Worm (Caenorhabditis elegans): ENCODE data around the gene C16C10.2.

Gene C16C10.2

ce11 chrIII:4181338-4181737 is 2.9 kb upstream of the C16C10.2 start, which contains the start of gene C16C10.1:
Gene C16C10.1, minus strand, starts transcription at chrIII:4181438.
- TF ChIP-seq ceh-16 (tag; optimal IDR thresholded peaks at IDR 0.05) (no peak), dmd-4 (tag; optimal IDR thresholded peaks at IDR 0.05) (no peak), ztf-1 (GFP tag; conservative IDR thresholded peaks at IDR 0.05) (no peak), gmeb-1 (tag; optimal IDR thresholded peaks at IDR 0.05) (no peak), Y55F3AM.14 (GFP tag; optimal IDR thresholded peaks at IDR 0.05) (no peak), sma-9 (GFP tag; optimal IDR thresholded peaks at IDR 0.05) (no peak), sma-9 (tag; optimal IDR thresholded peaks at IDR 0.05) (no peak), zag-1 (tag; optimal IDR thresholded peaks at IDR 0.05) (no peak), fos-1 (tag; optimal IDR thresholded peaks at IDR 0.05) (no peak), nhr-12 (tag; optimal IDR thresholded peaks at IDR 0.05) (no peak), ztf-4 (tag; optimal IDR thresholded peaks at IDR 0.05) (no peak), nhr-21 (tag; optimal IDR thresholded peaks at IDR 0.05) (no peak), lin-13 (GFP tag; optimal IDR thresholded peaks at IDR 0.05) (no peak), nhr-6 (tag; optimal IDR thresholded peaks at IDR 0.05) (no peak), sma-3 (GFP tag; optimal IDR thresholded peaks at IDR 0.05) (no peak), elt-3 (tag; optimal IDR thresholded peaks at IDR 0.05) (no peak), mbf-1 (tag; optimal IDR thresholded peaks at IDR 0.05) (no peak), alr-1 (tag; optimal IDR thresholded peaks at IDR 0.05) (no peak)

- no peak for TF ChIP-seq unc-62 (GFP tag; optimal IDR thresholded peaks at IDR 0.05)
- TF ChIP-seq ama-1 (optimal IDR thresholded peaks at IDR 0.05) = no peak
- no peak for TF ChIP-seq nhr-11 (tag; optimal IDR thresholded peaks at IDR 0.05)
- TF ChIP-seq C34F6.9 (tag; optimal IDR thresholded peaks at IDR 0.05) = no peak
- no peak for TF ChIP-seq R02D3.7 (tag; optimal IDR thresholded peaks at IDR 0.05)
- TF ChIP-seq unc-55 (GFP tag; optimal IDR thresholded peaks at IDR 0.05) = no peak
- no peak for TF ChIP-seq sem-4 (tag; optimal IDR thresholded peaks at IDR 0.05)
- no peak for TF ChIP-seq sma-3 (GFP tag; optimal IDR thresholded peaks at IDR 0.05)
- no peak for TF ChIP-seq sma-9 (GFP tag; optimal IDR thresholded peaks at IDR 0.05)
- TF ChIP-seq sma-9 (tag; optimal IDR thresholded peaks at IDR 0.05) = no peak
- no peak for TF ChIP-seq nhr-10 (tag; optimal IDR thresholded peaks at IDR 0.05)
- no peak for TF ChIP-seq fos-1 (tag; optimal IDR thresholded peaks at IDR 0.05)
- TF ChIP-seq lsy-2 (tag; optimal IDR thresholded peaks at IDR 0.05) = no peak
- TF ChIP-seq crh-2 (tag; optimal IDR thresholded peaks at IDR 0.05) = no peak
- no peak for TF ChIP-seq nhr-237 (tag; optimal IDR thresholded peaks at IDR 0.05)
- no peak for TF ChIP-seq ceh-82 (tag; optimal IDR thresholded peaks at IDR 0.05)
- TF ChIP-seq peb-1 (tag; optimal IDR thresholded peaks at IDR 0.05) = no peak
- no peak for TF ChIP-seq skn-1 (tag; optimal IDR thresholded peaks at IDR 0.05)
- TF ChIP-seq ztf-1 (GFP tag; conservative IDR thresholded peaks at IDR 0.05) = no peak
- no peak for TF ChIP-seq unc-39 (tag; optimal IDR thresholded peaks at IDR 0.05)
- no peak for TF ChIP-seq alr-1 (tag; optimal IDR thresholded peaks at IDR 0.05)
Observed at ce11 chrIII:4176109-4176596, 2.3 kb downstream of the C16C10.2 start, which contains the start of the genes hrde-1 and C16C10.13. Gene hrde-1, minus strand, starts transcription at chrIII:4176159. Gene C16C10.13, plus strand, starts transcription at chrIII:4176440.

DNA sequence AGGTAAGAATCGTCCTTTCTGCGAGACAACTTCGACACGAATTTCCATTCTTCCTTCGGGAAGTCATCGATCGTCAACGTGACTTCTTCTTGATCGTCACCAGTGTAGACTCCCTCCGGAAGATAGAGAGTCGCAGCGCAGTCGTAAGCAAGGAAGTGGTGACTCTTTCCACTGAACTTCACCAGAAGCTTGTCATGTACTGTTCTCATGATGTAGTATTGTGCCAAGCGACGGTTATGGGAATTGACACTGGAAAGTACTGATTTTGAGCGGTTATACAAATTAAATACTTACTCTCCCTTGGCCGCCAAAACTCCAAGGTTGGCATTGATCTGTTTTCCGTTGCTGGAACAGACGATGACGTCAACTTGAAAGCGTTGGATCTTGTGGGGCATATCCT is 3.0 kb downstream of the C16C10.2 start:
- TF ChIP-seq ZK546.5 (tag; optimal IDR thresholded peaks at IDR 0.05) (no peak), skn-1 (tag; optimal IDR thresholded peaks at IDR 0.05) (no peak), mdl-1 (tag; optimal IDR thresholded peaks at IDR 0.05) (no peak), nhr-23 (tag; optimal IDR thresholded peaks at IDR 0.05) (no peak), ztf-4 (tag; optimal IDR thresholded peaks at IDR 0.05) (no peak), nhr-129 (tag; optimal IDR thresholded peaks at IDR 0.05) (no peak), snpc-4 (tag; optimal IDR thresholded peaks at IDR 0.05) (no peak), aly-2 (tag; optimal IDR thresholded peaks at IDR 0.05) (no peak), mab-5 (tag; optimal IDR thresholded peaks at IDR 0.05) (no peak), dmd-4 (tag; optimal IDR thresholded peaks at IDR 0.05) (no peak), nhr-21 (tag; optimal IDR thresholded peaks at IDR 0.05) (no peak), lin-13 (GFP tag; optimal IDR thresholded peaks at IDR 0.05) (no peak), gmeb-1 (tag; optimal IDR thresholded peaks at IDR 0.05) (no peak), alr-1 (tag; optimal IDR thresholded peaks at IDR 0.05) (no peak), egl-27 (tag; optimal IDR thresholded peaks at IDR 0.05) (no peak), ztf-11 (tag; optimal IDR thresholded peaks at IDR 0.05) (no peak), nhr-237 (tag; optimal IDR thresholded peaks at IDR 0.05) (no peak), elt-1 (tag; optimal IDR thresholded peaks at IDR 0.05) (no peak), lin-11 (tag; optimal IDR thresholded peaks at IDR 0.05) (no peak), sma-3 (GFP tag; optimal IDR thresholded peaks at IDR 0.05) (no peak)

Measured in whole organism, L2 larva.